Worm (Caenorhabditis elegans) whole organism, L4/young adult: ENCODE measurements around the gene F17H10.4.

Source experiments
- W03F9.2 ChIP-seq: fragments of 150-350 bp; optimal IDR thresholded peaks from 2 replicates; lab custom pipeline; 2014; ENCODE audit warnings: missing biosample characterization, missing genetic modification characterization
- dao-5 ChIP-seq: sonication (generic microtip); optimal IDR thresholded peaks from 2 replicates; lab custom pipeline; 2016; ENCODE audit warnings: missing genotype, missing genetic modification characterization, moderate library complexity, missing compliant biosample characterization
- him-1 ChIP-seq: sonication (generic microtip); optimal IDR thresholded peaks from 2 replicates; lab custom pipeline; 2016; ENCODE audit warnings: missing genotype, missing genetic modification reagents, missing genetic modification characterization, missing compliant biosample characterization

F17H10.4 gene

DNA sequence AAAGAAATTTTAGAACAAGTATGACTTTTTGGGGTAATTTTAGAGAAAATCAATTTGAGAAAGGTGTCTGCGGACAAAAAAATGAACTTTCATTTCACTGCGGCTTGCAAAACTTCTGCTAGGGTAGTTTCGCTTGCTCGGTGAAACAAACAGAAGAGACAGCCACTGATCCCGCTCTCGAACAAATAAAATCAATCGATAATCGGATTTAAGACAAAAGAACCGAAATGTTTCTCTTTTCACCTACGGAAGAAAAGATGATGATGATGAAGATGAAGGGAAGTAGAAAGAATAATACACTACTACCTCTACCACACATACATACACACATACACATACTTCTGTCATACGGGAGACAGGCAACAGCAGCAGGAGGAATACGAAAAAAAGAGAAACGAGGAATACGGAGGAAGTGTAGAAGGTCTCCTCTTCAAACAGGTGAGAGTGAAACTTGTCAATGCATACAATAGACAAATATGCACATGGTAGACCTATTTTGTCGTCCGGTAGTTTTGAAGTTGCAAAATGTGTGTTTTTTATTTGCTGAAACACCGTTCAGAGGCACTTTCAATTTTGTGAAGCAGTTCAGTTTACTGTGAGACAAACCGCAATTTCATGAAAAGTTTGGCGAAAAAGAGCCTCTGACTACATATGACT lies 30.9 kb upstream of the F17H10.4 start:
- TF ChIP-seq W03F9.2 (tag; lab: Kevin White, UChicago) (no peak), dao-5 (tag; lab: Kevin White, UChicago) (no peak), him-1 (tag; lab: Kevin White, UChicago) (no peak)

DNA sequence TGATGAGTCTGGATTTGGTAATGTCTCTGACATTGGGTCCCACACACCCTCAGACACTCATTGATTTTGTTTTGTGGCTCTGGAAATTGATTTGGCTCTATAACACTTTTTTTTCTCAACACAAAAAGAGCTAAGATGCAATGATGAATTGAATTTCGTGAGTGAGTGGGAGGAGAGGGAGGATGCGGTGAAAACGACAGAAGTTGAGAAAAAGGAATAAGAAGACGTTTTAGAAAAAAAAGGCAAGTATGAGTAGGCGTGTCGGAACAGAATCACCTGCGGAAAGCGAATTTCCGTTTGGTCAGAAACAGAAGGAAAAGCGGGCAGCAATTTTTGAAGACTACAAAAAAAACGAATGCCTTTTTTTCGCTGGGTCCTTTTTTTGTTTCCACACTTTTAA lies 29.4 kb upstream of the F17H10.4 start:
- TF ChIP-seq dao-5 (tag; lab: Kevin White, UChicago) = no peak
- no peak for TF ChIP-seq W03F9.2 (tag; lab: Kevin White, UChicago)
- no peak for TF ChIP-seq him-1 (tag; lab: Kevin White, UChicago)

DNA sequence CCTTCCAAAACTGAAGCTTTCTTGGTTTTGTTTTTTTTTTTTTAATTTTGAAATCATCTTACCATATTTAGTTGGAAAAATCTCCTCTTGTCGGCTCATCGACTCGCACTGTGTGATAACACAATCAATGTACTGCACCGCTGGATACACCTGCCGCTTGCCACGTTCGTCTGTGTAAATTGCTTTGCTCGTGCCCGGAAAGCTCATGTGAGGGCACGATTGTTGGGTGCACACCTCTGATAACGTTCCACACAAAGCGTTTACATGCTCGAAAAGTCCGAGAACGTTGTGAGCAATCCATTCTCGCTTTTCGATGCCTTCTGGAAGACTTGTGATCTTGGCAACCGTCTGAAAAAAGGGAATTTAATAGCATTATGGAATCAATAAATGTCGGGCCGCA lies 28.2 kb upstream of the F17H10.4 start:
- TF ChIP-seq W03F9.2 (tag; lab: Kevin White, UChicago) (no peak), dao-5 (tag; lab: Kevin White, UChicago) (no peak), him-1 (tag; lab: Kevin White, UChicago) (no peak)

DNA sequence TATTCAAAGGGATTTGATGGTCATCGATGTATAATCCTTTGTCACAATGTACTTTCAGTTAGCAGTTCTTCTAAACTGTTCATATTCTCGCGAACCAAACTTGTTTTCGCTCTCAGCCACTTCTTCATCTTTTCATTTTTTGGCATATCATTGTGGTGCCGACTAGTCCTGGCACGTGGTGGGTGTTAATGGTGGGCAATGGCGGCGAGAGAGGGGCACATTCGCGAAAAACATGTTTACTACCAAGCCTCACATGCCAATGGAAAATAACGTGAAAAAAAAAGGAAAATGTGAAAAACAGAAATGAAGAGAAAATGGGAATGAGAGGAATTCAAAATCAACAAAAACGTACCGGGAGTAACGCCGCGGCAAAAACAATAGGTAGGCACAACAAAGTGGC lies 20.8 kb upstream of the F17H10.4 start:
- no peak for TF ChIP-seq him-1 (tag; lab: Kevin White, UChicago)
- TF ChIP-seq dao-5 (tag; lab: Kevin White, UChicago) = no peak
- TF ChIP-seq W03F9.2 (tag; lab: Kevin White, UChicago) = no peak

DNA sequence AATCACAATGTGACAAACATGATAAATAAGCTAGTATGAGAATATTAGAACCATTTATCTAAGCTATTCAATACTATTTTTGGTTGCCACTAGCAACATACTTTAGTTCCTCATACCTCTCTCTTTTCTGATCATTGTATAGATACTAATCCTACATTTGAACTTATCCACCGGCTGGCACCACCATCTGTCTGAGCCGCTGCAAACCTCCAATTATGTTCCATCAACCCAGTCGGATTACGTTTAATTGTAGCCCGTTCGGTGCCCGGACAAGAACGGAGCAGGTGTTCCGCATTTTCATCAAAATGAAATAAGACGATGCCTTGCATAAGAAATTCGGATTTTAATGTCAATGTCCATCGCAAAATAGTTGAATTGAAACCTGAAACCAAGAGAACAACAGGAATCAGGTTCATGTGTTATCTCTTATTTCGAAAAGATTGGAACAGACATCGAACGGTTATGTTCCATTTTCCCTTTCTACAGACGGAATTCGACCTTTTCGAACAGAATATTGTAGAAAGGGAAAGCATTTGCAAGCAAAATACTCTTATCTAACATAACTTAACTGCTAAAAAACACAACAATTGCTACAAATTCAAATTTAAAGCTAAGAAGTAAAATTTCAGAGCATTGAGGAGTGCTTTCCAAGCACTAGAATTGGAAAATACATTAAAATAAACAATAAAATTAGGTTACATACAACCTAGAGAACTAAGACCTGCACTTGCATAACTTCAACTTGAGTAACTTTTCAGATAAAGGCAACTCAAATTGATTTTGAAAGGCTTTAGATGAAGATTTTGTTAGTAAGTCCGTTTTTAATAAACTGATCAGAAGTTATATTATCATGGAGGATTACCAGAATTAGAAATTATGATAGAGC lies 19.9 kb upstream of the F17H10.4 start:
- TF ChIP-seq dao-5 (tag; lab: Kevin White, UChicago) (no peak), him-1 (tag; lab: Kevin White, UChicago) (no peak), W03F9.2 (tag; lab: Kevin White, UChicago) (no peak)

DNA sequence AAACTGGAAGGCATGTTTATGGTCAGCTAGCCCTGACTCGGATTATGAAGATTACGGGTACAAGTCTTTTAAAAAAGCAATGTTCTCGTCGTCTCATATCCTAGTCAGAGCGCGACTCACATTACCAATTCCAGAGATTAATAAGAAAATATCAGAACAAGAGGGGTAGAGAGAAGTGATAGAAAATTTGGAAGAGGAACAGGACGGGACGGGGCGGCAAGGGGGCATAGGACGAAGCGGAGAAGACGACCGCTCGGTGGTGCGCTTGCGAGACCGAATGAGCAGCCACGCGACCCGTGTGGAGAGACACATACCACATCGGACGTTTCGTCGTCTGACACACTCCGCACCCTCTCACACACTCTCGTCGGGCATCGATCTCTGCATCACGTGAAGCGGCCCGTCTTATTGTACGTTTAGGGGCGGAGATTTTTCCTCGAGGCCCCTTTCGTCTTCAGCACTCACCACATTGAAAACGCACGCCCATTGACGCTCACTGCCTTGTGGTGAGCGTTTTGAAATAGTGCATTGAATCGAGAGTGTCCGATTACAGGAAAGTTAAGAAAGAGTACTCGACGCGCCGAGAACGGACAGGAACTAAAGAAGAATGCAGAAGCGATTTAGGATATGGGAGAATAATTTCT lies 18.8 kb upstream of the F17H10.4 start:
- TF ChIP-seq W03F9.2 (tag; lab: Kevin White, UChicago) (peak; percentile 83), him-1 (tag; lab: Kevin White, UChicago) (peak; percentile 94), dao-5 (tag; lab: Kevin White, UChicago) (no peak)

DNA sequence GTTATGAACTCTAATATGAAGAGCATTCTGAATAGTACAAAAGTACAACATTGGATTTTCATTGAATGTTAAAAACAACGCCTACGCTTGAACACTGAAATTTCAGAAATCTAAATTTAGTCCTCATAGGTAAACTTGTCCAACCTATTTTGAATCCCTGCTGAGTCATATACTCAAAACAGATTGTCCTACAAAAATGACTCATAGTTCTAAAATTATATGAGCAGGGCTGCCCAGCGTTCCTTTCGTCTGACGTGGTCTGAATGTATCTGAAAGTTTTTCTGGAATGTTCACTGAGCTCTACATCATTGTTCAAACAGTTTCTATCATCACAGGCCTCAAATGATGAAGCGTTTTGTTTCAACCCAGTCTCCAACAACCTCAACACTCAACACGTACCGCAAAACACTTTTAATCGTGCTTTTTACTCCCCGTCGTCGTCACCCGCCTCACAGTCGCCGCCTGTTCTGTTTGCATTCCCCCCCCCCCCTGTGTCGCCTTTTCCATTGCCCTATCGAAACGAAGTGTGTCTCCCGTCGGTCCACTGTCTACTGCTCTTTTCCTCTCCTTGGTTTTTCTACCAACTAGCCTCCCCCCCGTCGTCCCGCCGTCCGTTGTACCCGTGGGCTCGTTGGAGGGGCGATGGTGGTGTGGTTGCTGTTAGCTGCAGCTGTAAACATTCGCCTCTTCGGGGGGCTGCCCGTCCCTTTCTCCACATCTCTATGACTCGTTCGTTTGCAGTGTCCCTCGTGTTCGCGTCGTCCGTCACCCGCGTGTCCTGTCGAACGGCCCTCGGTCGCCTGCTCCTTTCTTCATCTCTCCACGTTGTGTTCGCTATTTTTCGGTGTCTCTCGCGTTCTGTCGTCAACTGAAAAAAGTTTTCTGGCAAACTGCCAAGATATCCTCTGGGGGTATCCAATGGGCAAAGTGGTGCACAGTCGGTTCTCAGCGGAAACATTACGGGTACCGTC lies 17.7 kb upstream of the F17H10.4 start:
- TF ChIP-seq dao-5 (tag; lab: Kevin White, UChicago) (no peak), him-1 (tag; lab: Kevin White, UChicago) (peak; percentile 12)

DNA sequence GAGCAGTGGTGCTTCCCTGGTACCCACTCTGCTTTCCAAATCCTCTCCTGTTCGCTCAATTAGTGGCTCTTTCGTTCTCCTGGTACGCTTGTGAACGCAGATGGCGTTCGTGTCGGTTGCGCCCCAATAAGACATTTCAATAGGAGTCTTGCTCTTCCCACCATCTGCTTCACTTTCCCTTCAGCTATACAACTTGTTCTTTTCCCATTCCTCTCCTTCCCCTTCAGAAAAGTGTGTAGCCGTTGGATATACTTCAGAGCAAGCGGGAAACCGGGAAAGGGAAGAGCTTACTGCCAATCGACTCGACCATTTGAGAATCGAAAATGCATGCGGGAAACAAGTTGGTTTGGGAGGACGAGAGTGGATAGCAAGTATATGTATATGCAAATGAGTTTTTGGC lies 16.9 kb upstream of the F17H10.4 start:
- no peak for TF ChIP-seq him-1 (tag; lab: Kevin White, UChicago)

DNA sequence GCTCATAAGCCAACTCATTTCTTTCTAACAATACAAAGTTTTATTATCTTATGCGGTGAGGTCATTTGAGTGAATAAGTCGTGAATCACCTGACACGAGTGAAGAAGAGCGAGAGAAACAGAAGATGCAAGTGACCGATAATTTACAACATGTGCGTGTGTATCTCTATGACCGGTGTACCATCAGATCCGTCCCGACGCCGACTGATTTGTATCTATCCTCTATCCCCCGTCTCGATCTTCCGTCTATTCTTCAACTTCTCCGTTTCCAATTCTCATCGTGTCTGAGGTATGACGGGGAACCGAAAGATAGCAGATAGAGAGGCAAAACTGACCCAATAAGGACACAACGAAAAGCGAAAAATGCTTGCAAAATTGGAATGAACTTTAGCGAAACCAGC lies 15.1 kb upstream of the F17H10.4 start, which contains the start of gene F09A5.3:
F09A5.3 (plus strand) TSS at position 162 of the 400 bp plus-strand sequence.
- no peak for TF ChIP-seq dao-5 (tag; lab: Kevin White, UChicago)
- no peak for TF ChIP-seq him-1 (tag; lab: Kevin White, UChicago)
- TF ChIP-seq W03F9.2 (tag; lab: Kevin White, UChicago) = no peak

DNA sequence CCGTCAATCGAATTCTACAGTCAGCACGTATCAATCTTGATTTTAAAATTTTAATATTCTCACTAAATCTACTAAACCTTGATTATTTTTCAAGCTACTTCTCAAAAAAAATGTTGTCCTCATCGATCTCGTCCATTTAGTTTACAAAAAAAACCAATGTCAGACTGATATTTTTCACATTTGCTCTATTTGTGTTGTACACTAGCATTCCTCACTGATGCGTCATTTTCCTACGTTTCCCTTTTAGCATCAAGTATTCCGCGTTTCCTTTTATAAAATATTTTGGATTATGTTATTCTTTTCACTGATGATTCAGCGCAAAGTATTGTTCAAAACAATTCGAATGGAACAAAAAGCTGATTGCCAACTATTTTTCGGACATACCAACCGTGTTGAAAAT lies 13.2 kb upstream of the F17H10.4 start, which contains the start of gene ttr-34:
ttr-34 (plus strand) TSS at position 301 of the 400 bp plus-strand sequence.
- TF ChIP-seq dao-5 (tag; lab: Kevin White, UChicago) (no peak), W03F9.2 (tag; lab: Kevin White, UChicago) (no peak), him-1 (tag; lab: Kevin White, UChicago) (no peak)

DNA sequence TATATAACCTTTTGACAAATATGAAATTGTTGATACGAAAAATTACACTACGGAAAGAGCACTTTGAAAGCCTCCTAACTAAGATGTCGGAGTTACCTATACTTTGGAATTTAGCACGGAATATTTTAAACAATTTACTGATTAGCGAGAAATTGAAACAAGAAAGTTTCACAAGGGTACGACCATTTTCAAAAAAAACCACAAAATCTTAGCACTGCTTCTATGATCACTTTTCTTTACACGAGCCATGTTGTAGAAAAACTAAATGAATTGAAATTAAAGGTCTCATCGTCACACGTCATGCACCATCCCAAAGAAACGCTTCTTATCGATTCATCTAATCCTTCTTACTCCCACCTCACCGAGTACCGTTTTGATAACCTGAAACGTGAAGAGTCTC lies 8.5 kb upstream of the F17H10.4 start, which contains the start of gene F09A5.2:
F09A5.2 (plus strand) TSS at position 301 of the 400 bp plus-strand sequence.
- TF ChIP-seq W03F9.2 (tag; lab: Kevin White, UChicago) = no peak

DNA sequence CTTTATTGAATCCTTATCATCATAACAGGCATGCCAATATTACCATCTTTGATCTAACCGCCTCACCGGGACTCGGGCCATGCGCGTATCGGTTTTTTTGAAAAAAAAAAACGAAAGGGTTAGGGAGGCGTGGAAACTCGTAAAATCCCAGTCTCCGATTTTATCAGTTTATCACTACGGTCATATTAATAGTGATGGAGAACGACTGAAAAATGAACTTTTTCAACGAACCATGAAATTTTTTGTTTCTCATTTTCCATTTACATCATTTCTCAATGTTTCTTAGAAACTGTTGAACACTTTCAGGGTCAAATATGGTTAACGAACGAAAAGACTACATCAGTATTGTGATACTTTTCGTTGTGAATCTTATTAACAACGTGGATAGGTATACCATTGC lies 3.6 kb upstream of the F17H10.4 start, which contains the start of gene spin-3:
spin-3 (plus strand) TSS at position 301 of the 400 bp plus-strand sequence.
- TF ChIP-seq dao-5 (tag; lab: Kevin White, UChicago) (no peak), W03F9.2 (tag; lab: Kevin White, UChicago) (no peak), him-1 (tag; lab: Kevin White, UChicago) (no peak)
